Worm (Caenorhabditis elegans): Measurements from ENCODE around the gene lgc-36.

The lgc-36 gene

DNA sequence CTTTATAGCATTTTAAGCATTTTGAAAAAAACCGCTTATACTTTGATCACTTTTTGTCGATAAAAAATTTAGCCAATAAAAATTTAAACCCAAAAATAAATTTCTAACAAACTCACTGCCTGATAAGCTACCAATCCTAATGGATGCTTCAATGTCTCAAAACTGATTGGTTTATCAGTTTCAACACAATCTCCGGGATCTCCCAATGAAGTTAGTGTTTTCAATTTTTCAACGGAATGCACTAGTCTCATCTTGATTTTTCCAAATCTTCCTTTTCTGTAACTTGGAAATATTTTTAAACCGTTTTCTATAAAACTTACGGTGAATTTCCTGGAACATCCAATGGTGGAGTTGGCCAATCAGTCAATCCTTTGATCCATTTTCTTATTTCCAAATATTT is 35.1 kb downstream of the lgc-36 start:
- no peak for TF ChIP-seq F23B12.7 (tag; optimal IDR thresholded peaks at IDR 0.05; ENCODE audit: insufficient read depth)
- no peak for TF ChIP-seq F57A8.1 (GFP tag; optimal IDR thresholded peaks at IDR 0.05)
- TF ChIP-seq athp-1 (tag; optimal IDR thresholded peaks at IDR 0.05), result no peak
- no peak for TF ChIP-seq ZK185.1 (tag; optimal IDR thresholded peaks at IDR 0.05; ENCODE audit: poor library complexity, severe bottlenecking)
- no peak for TF ChIP-seq cebp-2 (GFP tag; IDR thresholded peaks at IDR 0.05)
- TF ChIP-seq F33H1.4 (GFP tag; IDR thresholded peaks at IDR 0.05), result no peak
- no peak for TF ChIP-seq mel-28 (tag; optimal IDR thresholded peaks at IDR 0.05; ENCODE audit: borderline replicate concordance)
- TF ChIP-seq lin-26 (GFP tag; IDR thresholded peaks at IDR 0.05), result no peak
- TF ChIP-seq ztf-18 (tag; optimal IDR thresholded peaks at IDR 0.05), result no peak
- no peak for TF ChIP-seq fkh-3 (tag; optimal IDR thresholded peaks at IDR 0.05)
- TF ChIP-seq F10E7.11 (tag; optimal IDR thresholded peaks at IDR 0.05), result no peak
- TF ChIP-seq F39B2.1 (GFP tag; IDR thresholded peaks at IDR 0.05), result no peak
- no peak for TF ChIP-seq K12H6.12 (tag; optimal IDR thresholded peaks at IDR 0.05)
- TF ChIP-seq ztf-3 (GFP tag; optimal IDR thresholded peaks at IDR 0.05), result no peak
- no peak for TF ChIP-seq T26A5.8 (tag; optimal IDR thresholded peaks at IDR 0.05)
- no peak for TF ChIP-seq zim-3 (tag; optimal IDR thresholded peaks at IDR 0.05)
- no peak for TF ChIP-seq B0035.1 (tag; optimal IDR thresholded peaks at IDR 0.05)
- no peak for TF ChIP-seq C17E4.6 (GFP tag; IDR thresholded peaks at IDR 0.05)
- no peak for TF ChIP-seq aptf-2 (GFP tag; conservative IDR thresholded peaks at IDR 0.05)
- TF ChIP-seq mxl-1 (tag; optimal IDR thresholded peaks at IDR 0.05), result no peak

DNA sequence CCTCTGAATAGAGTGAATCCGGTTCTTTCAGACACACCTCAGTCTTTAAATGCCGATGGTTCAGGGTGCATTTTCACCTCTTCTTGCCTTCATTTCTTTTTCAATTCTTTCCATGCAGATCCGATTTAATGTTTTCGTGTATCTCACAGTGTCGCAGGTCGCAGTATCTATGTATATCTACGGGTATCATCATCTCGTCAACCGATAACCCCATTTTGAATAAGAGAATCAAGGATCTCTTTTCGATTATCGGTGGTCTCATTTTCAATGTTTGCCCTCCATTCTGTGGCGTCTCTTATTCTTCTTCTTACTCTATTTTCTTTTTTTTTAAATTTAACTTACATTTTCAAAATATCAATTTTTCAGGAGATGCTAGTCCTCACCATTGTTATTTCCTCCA is 37.9 kb downstream of the lgc-36 start, which contains the start of gene T19B10.2:
TSS of gene T19B10.2 (plus strand) at position 367 of the 400 bp plus-strand sequence.
- no peak for TF ChIP-seq Y53F4B.3 (GFP tag; IDR thresholded peaks at IDR 0.05)
- TF ChIP-seq nhr-179 (tag; optimal IDR thresholded peaks at IDR 0.05), result no peak
- no peak for TF ChIP-seq attf-6 (GFP tag; IDR thresholded peaks at IDR 0.05)

DNA sequence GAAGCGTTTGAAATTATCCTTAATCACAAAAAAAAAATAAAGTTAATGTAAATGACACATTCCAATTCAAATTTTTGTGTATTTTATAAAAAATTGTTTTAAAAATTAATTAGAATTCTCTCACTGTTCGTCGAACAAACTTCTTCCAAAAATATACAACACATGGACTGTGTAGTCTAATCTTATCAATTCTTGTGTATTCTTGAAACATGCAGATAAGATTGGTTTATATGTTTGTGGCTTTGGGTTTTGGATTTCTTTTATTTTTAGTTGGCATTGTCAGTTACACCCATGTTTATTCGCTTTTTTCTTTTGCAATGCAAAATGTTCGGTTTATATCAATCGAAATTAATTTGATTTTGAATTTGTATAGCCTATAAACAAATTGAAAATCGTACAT is 38.4 kb downstream of the lgc-36 start:
- no peak for TF ChIP-seq madf-6 (GFP tag; IDR thresholded peaks at IDR 0.05)
- no peak for TF ChIP-seq cebp-1 (GFP tag; IDR thresholded peaks at IDR 0.05)
- no peak for TF ChIP-seq cebp-1 (tag; optimal IDR thresholded peaks at IDR 0.05)
- no peak for TF ChIP-seq efl-1 (GFP tag; optimal IDR thresholded peaks at IDR 0.05)

DNA sequence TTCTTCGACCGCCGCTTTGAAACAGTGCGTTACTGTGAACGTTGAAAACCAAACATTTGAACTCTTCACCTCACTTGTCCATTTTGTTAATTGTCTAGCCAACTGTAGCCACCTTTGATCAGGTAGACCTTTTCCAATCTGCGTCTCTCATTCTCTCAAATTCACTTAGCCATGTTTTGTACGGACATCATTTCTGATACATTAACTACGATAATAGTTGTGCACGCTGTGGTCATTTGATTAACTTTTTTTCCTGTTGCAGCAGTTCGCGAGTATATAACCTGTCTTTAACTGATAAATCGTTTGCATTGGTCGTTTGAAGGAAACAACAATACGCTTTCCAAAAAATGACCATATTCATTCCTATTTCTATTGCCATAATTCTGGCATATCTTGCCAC is 41.4 kb downstream of the lgc-36 start, which contains the start of gene cyp-29A2:
TSS of gene cyp-29A2 (plus strand) at position 190 of the 400 bp plus-strand sequence.
- TF ChIP-seq attf-5 (GFP tag; optimal IDR thresholded peaks at IDR 0.05) (no peak), nhr-120 (GFP tag; IDR thresholded peaks at IDR 0.05) (no peak), efl-1 (GFP tag; optimal IDR thresholded peaks at IDR 0.05) (no peak), snpc-4 (GFP tag; optimal IDR thresholded peaks at IDR 0.05) (no peak), snpc-4 (tag; optimal IDR thresholded peaks at IDR 0.05) (no peak), tbp1 (GFP tag; optimal IDR thresholded peaks at IDR 0.05) (no peak), cebp-1 (GFP tag; IDR thresholded peaks at IDR 0.05) (no peak), cebp-1 (tag; optimal IDR thresholded peaks at IDR 0.05) (no peak), madf-6 (GFP tag; IDR thresholded peaks at IDR 0.05) (no peak), ZK185.1 (tag; optimal IDR thresholded peaks at IDR 0.05; ENCODE audit: poor library complexity, severe bottlenecking) (no peak), akir-1 (GFP tag; optimal IDR thresholded peaks at IDR 0.05) (no peak), T26A5.8 (tag; optimal IDR thresholded peaks at IDR 0.05) (no peak), F10E7.11 (tag; optimal IDR thresholded peaks at IDR 0.05) (no peak), lsl-1 (GFP tag; optimal IDR thresholded peaks at IDR 0.05) (no peak), hmg-1.2 (GFP tag; IDR thresholded peaks at IDR 0.05) (no peak), mcd-1 (GFP tag; IDR thresholded peaks at IDR 0.05) (no peak), C17E4.6 (GFP tag; IDR thresholded peaks at IDR 0.05) (no peak), T07F8.4 (tag; optimal IDR thresholded peaks at IDR 0.05) (no peak), bed-2 (GFP tag; IDR thresholded peaks at IDR 0.05) (no peak), snpc-3.4 (tag; optimal IDR thresholded peaks at IDR 0.05) (no peak), F22D6.2 (tag; optimal IDR thresholded peaks at IDR 0.05) (no peak)

Data from whole organism, young adult.